Worm (Caenorhabditis elegans) whole organism, young adult: ENCODE results near the gene C35D10.6.

Source experiments
- F57A8.1 ChIP-seq: fragments of 200-800 bp; sonication (Bioruptor generic); optimal IDR thresholded peaks from 2 replicates; lab custom pipeline; 2018; ENCODE audit warnings: mild to moderate bottlenecking, missing genetic modification characterization, moderate library complexity, missing compliant biosample characterization
- F57C9.4 ChIP-seq: sonication (generic microtip); optimal IDR thresholded peaks from 2 replicates; lab custom pipeline; 2017; ENCODE audit warnings: mild to moderate bottlenecking, missing genetic modification characterization, missing compliant biosample characterization
- K12H6.12 ChIP-seq: fragments of 200-800 bp; sonication (Bioruptor generic); optimal IDR thresholded peaks from 2 replicates; lab custom pipeline; 2018; ENCODE audit warnings: mild to moderate bottlenecking, missing genetic modification characterization, missing compliant biosample characterization
- aptf-2 ChIP-seq: fragments of 200-800 bp; sonication (Bioruptor generic); conservative IDR thresholded peaks from 2 replicates; pipeline ENCODE4 v1.3.6; 2022; ENCODE audit warnings: missing genetic modification reagents, missing genetic modification characterization, missing compliant biosample characterization
- attf-5 ChIP-seq: fragments of 200-800 bp; sonication (Bioruptor generic); optimal IDR thresholded peaks from 2 replicates; lab custom pipeline; 2018; ENCODE audit warnings: mild to moderate bottlenecking, missing genetic modification characterization, missing compliant biosample characterization
- cebp-1 ChIP-seq, 2 experiments: fragments of 200-800 bp in 1 of 2; sonication (Bioruptor generic) in 1 of 2; sonication (generic microtip) in 1 of 2; IDR thresholded peaks in 1 of 2; optimal IDR thresholded peaks in 1 of 2; 2 replicates each; pipeline versions ENCODE4 v1.3.6 to Lab custom; 2017 to 2022; ENCODE audit warnings: missing compliant biosample characterization in 2 of 2, missing genetic modification characterization in 2 of 2, mild to moderate bottlenecking in 1 of 2, missing genetic modification reagents in 1 of 2, moderate library complexity in 1 of 2
- ets-4 ChIP-seq: fragments of 200-800 bp; sonication (Bioruptor generic); optimal IDR thresholded peaks from 2 replicates; lab custom pipeline; 2018; ENCODE audit warnings: mild to moderate bottlenecking, missing genetic modification characterization, missing compliant biosample characterization
- fkh-3 ChIP-seq: sonication (generic microtip); optimal IDR thresholded peaks from 2 replicates; lab custom pipeline; 2016; ENCODE audit warnings: mild to moderate bottlenecking, missing genetic modification characterization, missing compliant biosample characterization
- hmg-1.2 ChIP-seq: fragments of 200-800 bp; sonication (Bioruptor generic); IDR thresholded peaks from 2 replicates; pipeline ENCODE4 v1.3.6; 2022; ENCODE audit warnings: missing genetic modification reagents, missing genetic modification characterization, missing compliant biosample characterization
- let-607 ChIP-seq, 2 experiments: fragments of 200-800 bp in 1 of 2; sonication (Bioruptor generic) in 1 of 2; sonication (generic microtip) in 1 of 2; optimal IDR thresholded peaks; 2 replicates each; lab custom pipeline; 2016 to 2018; ENCODE audit warnings: mild to moderate bottlenecking in 2 of 2, missing compliant biosample characterization in 2 of 2, missing genetic modification characterization in 2 of 2, moderate library complexity in 2 of 2, missing genotype in 1 of 2
- madf-10 ChIP-seq: sonication (generic microtip); optimal IDR thresholded peaks from 2 replicates; lab custom pipeline; 2016; ENCODE audit warnings: mild to moderate bottlenecking, missing genetic modification characterization, missing compliant biosample characterization
- nfya-1 ChIP-seq: sonication (generic microtip); optimal IDR thresholded peaks from 2 replicates; lab custom pipeline; 2017; ENCODE audit warnings: antibody characterized with exemption, missing compliant biosample characterization, missing genetic modification characterization, borderline replicate concordance; ENCODE audit not compliant: insufficient read depth
- nhr-80 ChIP-seq: sonication (generic microtip); optimal IDR thresholded peaks from 2 replicates; lab custom pipeline; 2016; ENCODE audit warnings: missing genetic modification characterization, missing compliant biosample characterization
- unc-62 ChIP-seq: fragments of 150-350 bp; optimal IDR thresholded peaks from 2 replicates; lab custom pipeline; 2014; ENCODE audit warnings: missing biosample characterization, missing genetic modification reagents, missing genetic modification characterization
- ztf-18 ChIP-seq: sonication (generic microtip); optimal IDR thresholded peaks from 2 replicates; lab custom pipeline; 2016; ENCODE audit warnings: missing genotype, mild to moderate bottlenecking, missing genetic modification characterization, missing compliant biosample characterization

The C35D10.6 gene

DNA sequence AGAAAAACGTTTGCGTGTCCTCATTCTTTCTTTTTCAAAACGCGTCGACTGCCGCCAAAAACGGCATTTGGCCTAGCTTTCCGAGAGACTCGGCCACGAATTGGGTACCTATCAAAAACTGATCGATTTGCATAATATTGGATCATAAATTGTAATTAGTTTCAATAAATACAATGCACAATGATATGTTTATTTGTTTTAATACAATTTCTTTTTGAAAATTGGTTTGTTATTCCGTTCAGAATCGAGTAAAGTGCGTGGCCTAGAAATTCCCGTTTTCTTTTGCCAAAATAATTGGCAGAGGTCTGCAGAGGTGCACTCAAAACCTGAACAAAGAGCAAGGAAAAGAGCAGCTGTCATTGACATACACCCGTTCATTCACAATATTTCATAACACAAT is 46.3 kb downstream of the C35D10.6 start, which contains the start of gene F26F4.8 (continued):
- TF ChIP-seq cebp-1 (GFP tag; IDR thresholded peaks at IDR 0.05; lab: Robert Waterston, UW) (no peak), cebp-1 (tag; optimal IDR thresholded peaks at IDR 0.05; lab: Kevin White, UChicago) (peak; percentile 67), unc-62 (no peak)

DNA sequence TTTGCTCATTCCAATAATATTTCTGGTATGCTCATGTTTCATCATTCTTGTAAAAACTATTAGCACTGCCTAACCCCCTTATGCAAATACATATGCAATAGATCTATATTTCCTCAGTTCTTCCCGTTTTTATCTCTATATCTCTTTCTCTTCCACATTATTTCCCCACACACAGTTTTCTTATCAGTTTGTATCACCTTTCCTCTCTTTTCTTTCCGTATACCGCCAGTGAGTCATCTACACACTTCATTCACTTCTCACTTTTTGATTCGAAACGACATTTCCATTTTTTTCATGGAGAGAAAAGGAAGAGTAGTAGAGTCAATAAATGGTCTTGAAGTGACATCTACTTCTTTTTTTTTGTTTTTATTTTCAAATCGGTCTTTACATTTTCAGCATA is 47.2 kb downstream of the C35D10.6 start:
- no peak for TF ChIP-seq F57A8.1 (GFP tag; lab: Kevin White, UChicago)
- TF ChIP-seq nhr-80 (tag; lab: Kevin White, UChicago) = peak; percentile 77
- no peak for TF ChIP-seq cebp-1 (GFP tag; IDR thresholded peaks at IDR 0.05; lab: Robert Waterston, UW)
- peak; percentile 6 for TF ChIP-seq cebp-1 (tag; optimal IDR thresholded peaks at IDR 0.05; lab: Kevin White, UChicago)
- TF ChIP-seq, all 124 proteins: peak for 2

DNA sequence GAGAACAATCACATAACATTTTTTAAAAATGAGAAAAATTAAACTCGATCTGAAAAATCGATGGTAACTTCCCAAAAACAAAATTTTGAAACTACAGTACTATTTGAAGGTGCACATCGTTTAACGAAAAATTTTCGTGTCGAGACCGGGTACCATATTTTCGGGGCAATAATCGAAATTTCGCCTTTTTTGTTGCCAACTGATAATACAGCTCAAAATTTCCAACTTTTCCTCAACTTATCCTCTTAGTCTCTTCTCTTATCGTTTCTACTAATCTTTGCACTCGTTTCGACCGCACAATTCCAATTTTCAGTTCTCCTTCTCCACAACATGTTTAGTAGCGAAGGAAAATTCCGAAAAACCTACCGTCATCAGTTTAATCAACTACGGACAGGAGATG is 47.8 kb downstream of the C35D10.6 start, which contains the start of gene rom-1:
rom-1 (plus strand) TSS at position 301 of the 400 bp plus-strand sequence.
- TF ChIP-seq fkh-3 (tag; lab: Kevin White, UChicago) (no peak), ets-4 (no peak), hmg-1.2 (GFP tag; lab: Robert Waterston, UW) (no peak)

DNA sequence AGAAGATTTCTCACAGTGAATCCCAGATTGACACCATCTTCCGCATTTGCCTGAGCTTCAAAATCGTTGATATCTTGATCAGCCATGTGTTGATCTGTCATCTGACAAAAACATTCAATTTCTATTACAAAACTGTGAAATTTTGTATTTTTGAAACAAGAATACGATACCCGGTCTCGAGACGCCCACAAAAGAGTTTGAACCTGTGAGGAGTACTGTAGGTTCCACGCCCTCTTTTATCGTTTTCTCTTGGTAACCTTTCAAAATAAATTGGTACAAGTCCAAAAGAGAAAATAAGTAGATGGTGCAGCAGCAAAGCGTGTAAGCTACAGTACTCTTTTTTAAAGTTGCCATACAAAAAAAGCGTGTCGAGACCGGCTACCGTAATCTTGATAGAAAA is 50.8 kb downstream of the C35D10.6 start, which contains the start of gene F26F4.12:
F26F4.12 (minus strand) TSS at position 101 of the 400 bp plus-strand sequence.
- TF ChIP-seq aptf-2 (no peak), madf-10 (tag; lab: Kevin White, UChicago) (no peak), nfya-1 (tag; lab: Kevin White, UChicago) (no peak), K12H6.12 (tag; lab: Kevin White, UChicago) (no peak), F57A8.1 (GFP tag; lab: Kevin White, UChicago) (no peak), attf-5 (no peak), F57C9.4 (tag; lab: Kevin White, UChicago) (no peak), ztf-18 (no peak), let-607 (tag; optimal IDR thresholded peaks at IDR 0.05; lab: Kevin White, UChicago) (no peak)
